Worm (Caenorhabditis elegans) whole organism, L4 larva: ENCODE results near the gene gly-1.

Source experiments
- ceh-28 ChIP-seq: fragments of 150-350 bp; optimal IDR thresholded peaks from 2 replicates; lab custom pipeline; 2014; ENCODE audit warnings: missing biosample characterization, missing genetic modification reagents, missing genetic modification characterization
- ces-1 ChIP-seq: fragments of 150-350 bp; sonication (generic microtip); optimal IDR thresholded peaks from 4 replicates; lab custom pipeline; 2014; ENCODE audit warnings: missing biosample characterization, missing genetic modification reagents, missing genetic modification characterization
- hlh-30 ChIP-seq: sonication (generic microtip); optimal IDR thresholded peaks from 2 replicates; lab custom pipeline; 2017; ENCODE audit warnings: antibody characterized with exemption, mild to moderate bottlenecking, missing genetic modification characterization, missing compliant biosample characterization; ENCODE audit not compliant: insufficient read depth
- lir-3 ChIP-seq: sonication (generic microtip); optimal IDR thresholded peaks from 2 replicates; lab custom pipeline; 2016; ENCODE audit warnings: mild to moderate bottlenecking, missing genetic modification characterization, missing compliant biosample characterization
- lsy-2 ChIP-seq, 2 experiments: fragments of 150-350 bp in 1 of 2; sonication (generic microtip) in 1 of 2; optimal IDR thresholded peaks; 2 replicates each; lab custom pipeline; 2014 to 2017; ENCODE audit warnings: missing biosample characterization in 2 of 2, missing genetic modification characterization in 2 of 2
- mxl-2 ChIP-seq: fragments of 200-800 bp; sonication (Bioruptor generic); conservative IDR thresholded peaks from 2 replicates; pipeline ENCODE4 v1.3.6; 2022; ENCODE audit warnings: missing genetic modification reagents, missing genetic modification characterization, missing compliant biosample characterization
- nhr-102 ChIP-seq: sonication (generic microtip); optimal IDR thresholded peaks from 2 replicates; lab custom pipeline; 2016; ENCODE audit warnings: mild to moderate bottlenecking, missing genetic modification characterization, moderate library complexity, missing compliant biosample characterization
- nhr-11 ChIP-seq: fragments of 150-350 bp; optimal IDR thresholded peaks from 2 replicates; lab custom pipeline; 2014; ENCODE audit warnings: missing biosample characterization, missing genetic modification characterization
- nhr-111 ChIP-seq: fragments of 200-800 bp; sonication (Bioruptor generic); optimal IDR thresholded peaks from 2 replicates; lab custom pipeline; 2018; ENCODE audit warnings: mild to moderate bottlenecking, missing genetic modification characterization, missing compliant biosample characterization
- nhr-77 ChIP-seq: fragments of 150-350 bp; optimal IDR thresholded peaks from 2 replicates; lab custom pipeline; 2014; ENCODE audit warnings: missing biosample characterization, missing genetic modification characterization
- pha-4 ChIP-seq, 2 experiments: fragments of 150-350 bp in 1 of 2; fragments of 200-800 bp in 1 of 2; sonication (Bioruptor generic) in 1 of 2; IDR thresholded peaks in 1 of 2; optimal IDR thresholded peaks in 1 of 2; 2 replicates each; pipeline versions ENCODE4 v1.3.6 to Lab custom; 2014 to 2022; ENCODE audit warnings: missing genetic modification characterization in 2 of 2, missing genetic modification reagents in 2 of 2, missing biosample characterization in 1 of 2, missing compliant biosample characterization in 1 of 2
- pqm-1 ChIP-seq: sonication (generic microtip); optimal IDR thresholded peaks from 2 replicates; lab custom pipeline; 2017; ENCODE audit warnings: missing biosample characterization, missing genetic modification characterization
- sdz-12 ChIP-seq: fragments of 200-800 bp; sonication (Bioruptor generic); optimal IDR thresholded peaks from 2 replicates; lab custom pipeline; 2018; ENCODE audit warnings: mild to moderate bottlenecking, missing genetic modification characterization, missing compliant biosample characterization
- snpc-4 ChIP-seq: fragments of 150-350 bp; optimal IDR thresholded peaks from 2 replicates; lab custom pipeline; 2014; ENCODE audit warnings: missing biosample characterization, missing genetic modification characterization

- TF ChIP-seq mxl-2 = no peak
- TF ChIP-seq ceh-28 (tag; lab: Kevin White, UChicago) = no peak
- TF ChIP-seq pqm-1 (tag; lab: Kevin White, UChicago) = no peak
- no peak for TF ChIP-seq pha-4 (GFP tag; IDR thresholded peaks at IDR 0.05; lab: Robert Waterston, UW)
- TF ChIP-seq pha-4 (tag; optimal IDR thresholded peaks at IDR 0.05; lab: Kevin White, UChicago) = no peak
- no peak for TF ChIP-seq lsy-2 (tag; optimal IDR thresholded peaks at IDR 0.05; lab: Kevin White, UChicago)
- no peak for TF ChIP-seq nhr-102 (tag; lab: Kevin White, UChicago)
- no peak for TF ChIP-seq snpc-4 (tag; lab: Kevin White, UChicago)
- TF ChIP-seq hlh-30 (tag; lab: Kevin White, UChicago) = no peak
- no peak for TF ChIP-seq nhr-77 (tag; lab: Kevin White, UChicago)
- no peak for TF ChIP-seq nhr-111 (GFP tag; lab: Kevin White, UChicago)
- TF ChIP-seq lir-3 = no peak
- TF ChIP-seq ces-1 (GFP tag; lab: Kevin White, UChicago) = no peak
- TF ChIP-seq sdz-12 = no peak
- no peak for TF ChIP-seq nhr-11
These were observed 8.2 kb upstream of the gly-1 start, which contains the start of gene sra-11 for ce11 chrII:10910219-10910618.
